Fruit fly (Drosophila melanogaster) whole organism, pupa: ENCODE results near the gene CG31122.

Experiments
- CG10348 ChIP-seq: fragments of 200-800 bp; sonication (Bioruptor generic); IDR thresholded peaks from 2 replicates; pipeline ENCODE4 v1.3.6; 2022; ENCODE audit warnings: missing biosample characterization, missing genetic modification characterization
- CG12605 ChIP-seq: fragments of 200-800 bp; sonication (Bioruptor generic); IDR thresholded peaks from 2 replicates; pipeline ENCODE4 v1.3.6; 2022; ENCODE audit warnings: missing biosample characterization, missing genetic modification characterization
- CG13204 ChIP-seq: fragments of 200-800 bp; sonication (Bioruptor generic); optimal IDR thresholded peaks from 2 replicates; lab custom pipeline; 2018; ENCODE audit warnings: missing biosample characterization, mild to moderate bottlenecking, missing genetic modification characterization, moderate library complexity
- CG14655 ChIP-seq: fragments of 200-800 bp; sonication (Bioruptor generic); optimal IDR thresholded peaks from 3 replicates; lab custom pipeline; 2017; ENCODE audit warnings: mild to moderate bottlenecking, missing biosample characterization, missing genetic modification reagents, missing genetic modification characterization
- CG15710 ChIP-seq: fragments of 200-800 bp; sonication (Bioruptor generic); optimal IDR thresholded peaks from 2 replicates; lab custom pipeline; 2018; ENCODE audit warnings: missing biosample characterization, mild to moderate bottlenecking, missing genetic modification characterization, moderate library complexity
- CG17806 ChIP-seq: fragments of 200-800 bp; sonication (Bioruptor generic); optimal IDR thresholded peaks from 2 replicates; lab custom pipeline; 2018; ENCODE audit warnings: missing biosample characterization, mild to moderate bottlenecking, missing genetic modification characterization, moderate library complexity
- CG32121 ChIP-seq: fragments of 200-800 bp; sonication (Bioruptor generic); IDR thresholded peaks from 2 replicates; pipeline ENCODE4 v1.3.6; 2022; ENCODE audit warnings: missing biosample characterization, missing genetic modification characterization
- CG34367 ChIP-seq: fragments of 200-800 bp; sonication (Bioruptor generic); optimal IDR thresholded peaks from 2 replicates; lab custom pipeline; 2018; ENCODE audit warnings: missing biosample characterization, mild to moderate bottlenecking, missing genetic modification characterization
- CG4496 ChIP-seq: fragments of 200-800 bp; sonication (Bioruptor generic); IDR thresholded peaks from 3 replicates; pipeline ENCODE4 v1.3.6; 2022; ENCODE audit warnings: missing biosample characterization, missing genetic modification characterization
- CG8159 ChIP-seq: fragments of 200-800 bp; sonication (Bioruptor generic); optimal IDR thresholded peaks from 3 replicates; lab custom pipeline; 2018; ENCODE audit warnings: missing biosample characterization, mild to moderate bottlenecking, missing genetic modification characterization, moderate library complexity
- CG8301 ChIP-seq: fragments of 200-800 bp; sonication (Bioruptor generic); optimal IDR thresholded peaks from 2 replicates; lab custom pipeline; 2018; ENCODE audit warnings: missing biosample characterization, mild to moderate bottlenecking, missing genetic modification characterization
- CG9948 ChIP-seq: fragments of 200-800 bp; sonication (Bioruptor generic); optimal IDR thresholded peaks from 2 replicates; lab custom pipeline; 2018; ENCODE audit warnings: missing biosample characterization, mild to moderate bottlenecking, missing genetic modification characterization, moderate library complexity
- D1 ChIP-seq: fragments of 200-800 bp; sonication (Bioruptor generic); optimal IDR thresholded peaks from 2 replicates; lab custom pipeline; 2018; ENCODE audit warnings: missing biosample characterization, mild to moderate bottlenecking, missing genetic modification characterization, moderate library complexity
- EcR ChIP-seq: fragments of 200-800 bp; sonication (Bioruptor generic); optimal IDR thresholded peaks from 3 replicates; lab custom pipeline; 2019; ENCODE audit warnings: missing biosample characterization, missing genetic modification characterization, mild to moderate bottlenecking, moderate library complexity, missing genetic modification reagents
- Ets98B ChIP-seq: fragments of 200-800 bp; sonication (Bioruptor generic); IDR thresholded peaks from 2 replicates; pipeline ENCODE4 v1.3.6; 2022; ENCODE audit warnings: missing biosample characterization, missing genetic modification characterization
- Pif1A ChIP-seq: fragments of 200-800 bp; sonication (Bioruptor generic); optimal IDR thresholded peaks from 3 replicates; lab custom pipeline; 2016; ENCODE audit warnings: missing biosample characterization, missing genetic modification characterization
- Pif1B ChIP-seq: fragments of 200-800 bp; sonication (Bioruptor generic); optimal IDR thresholded peaks from 3 replicates; lab custom pipeline; 2016; ENCODE audit warnings: missing biosample characterization, missing genetic modification characterization
- Snoo ChIP-seq: fragments of 200-800 bp; sonication (Bioruptor generic); optimal IDR thresholded peaks from 3 replicates; lab custom pipeline; 2017; ENCODE audit warnings: missing biosample characterization, mild to moderate bottlenecking, missing genetic modification characterization, inconsistent platforms
- fd96Ca ChIP-seq: fragments of 200-800 bp; sonication (Bioruptor generic); IDR thresholded peaks from 3 replicates; pipeline ENCODE4 v1.3.6; 2022; ENCODE audit warnings: missing biosample characterization, missing genetic modification characterization
- rn ChIP-seq: fragments of 200-800 bp; sonication (Bioruptor generic); IDR thresholded peaks from 2 replicates; pipeline ENCODE4 v1.3.6; 2022; ENCODE audit warnings: missing biosample characterization, missing genetic modification characterization

The CG31122 gene

DNA sequence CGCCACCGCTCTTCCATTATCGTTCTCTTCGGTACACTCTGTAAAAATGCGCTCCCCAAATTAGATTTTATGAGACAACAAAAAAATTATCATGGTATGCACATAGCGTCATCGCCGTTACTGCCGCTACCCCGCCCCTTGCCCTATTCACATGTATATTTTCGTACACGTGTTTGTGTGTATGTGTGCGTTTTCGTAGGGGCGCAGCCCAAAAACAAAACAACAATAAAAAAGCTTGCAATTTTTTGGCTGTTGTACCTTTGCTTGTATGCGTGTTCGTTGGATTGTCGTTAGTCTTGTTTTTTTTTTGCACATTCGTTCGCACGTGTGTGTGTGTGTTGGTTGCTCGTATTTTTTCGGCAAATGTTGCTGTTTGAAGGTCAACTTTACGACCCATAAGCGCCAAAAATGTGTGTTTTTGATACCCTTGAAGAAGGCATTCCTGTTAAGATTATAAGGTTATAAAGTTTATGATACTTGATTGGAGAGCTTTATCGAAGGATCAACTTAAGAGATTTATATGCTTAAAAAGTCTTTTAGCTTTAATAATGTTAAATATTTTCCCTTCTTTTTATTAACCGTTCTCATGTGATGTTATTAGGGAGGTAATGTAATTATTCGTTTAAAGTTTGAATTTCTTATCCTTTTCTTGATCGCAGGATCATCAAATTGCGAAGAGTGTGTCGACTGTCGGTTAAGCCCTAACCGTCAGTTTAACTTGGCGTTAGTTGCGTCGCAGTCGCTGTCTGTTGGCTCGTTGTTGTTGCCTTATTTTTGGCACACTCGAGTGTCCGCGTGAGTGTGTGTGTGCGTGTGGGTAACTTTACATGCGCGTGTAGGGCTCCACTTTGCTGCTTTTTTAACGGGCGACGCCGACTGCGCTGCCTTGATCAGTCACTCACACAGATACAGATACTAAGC, 35.6 kb upstream of the CG31122 start:
- TF ChIP-seq fd96Ca (GFP tag; lab: Robert Waterston, UW) (peak; percentile 56; the same call in 1 of the 3 replicates), D1 (tag; lab: Kevin White, UChicago) (no peak), Snoo (tag; lab: Kevin White, UChicago) (peak; percentile 81), CG9948 (tag; lab: Kevin White, UChicago) (no peak), rn (GFP tag; lab: Robert Waterston, UW) (0 out of 2 replicates have a peak, but pooled peaks have one; percentile 11), CG13204 (GFP tag; lab: Kevin White, UChicago) (no peak), Pif1B (no peak), EcR (GFP tag; lab: Kevin White, UChicago) (no peak), CG32121 (peak; percentile 38), CG14655 (GFP tag; lab: Kevin White, UChicago) (peak; percentile 51), CG8301 (tag; lab: Kevin White, UChicago) (peak; percentile 51), Ets98B (GFP tag; lab: Robert Waterston, UW) (peak; percentile 12), CG34367 (tag; lab: Kevin White, UChicago) (no peak), CG4496 (GFP tag; lab: Robert Waterston, UW) (peak; percentile 68), CG10348 (GFP tag; lab: Robert Waterston, UW) (peak; percentile 70; the same call in 1 of the 2 replicates), CG12605 (no peak), CG17806 (no peak), CG15710 (tag; lab: Kevin White, UChicago) (no peak), Pif1A (GFP tag; lab: Kevin White, UChicago) (peak; percentile 29), CG8159 (tag; lab: Kevin White, UChicago) (no peak)

DNA sequence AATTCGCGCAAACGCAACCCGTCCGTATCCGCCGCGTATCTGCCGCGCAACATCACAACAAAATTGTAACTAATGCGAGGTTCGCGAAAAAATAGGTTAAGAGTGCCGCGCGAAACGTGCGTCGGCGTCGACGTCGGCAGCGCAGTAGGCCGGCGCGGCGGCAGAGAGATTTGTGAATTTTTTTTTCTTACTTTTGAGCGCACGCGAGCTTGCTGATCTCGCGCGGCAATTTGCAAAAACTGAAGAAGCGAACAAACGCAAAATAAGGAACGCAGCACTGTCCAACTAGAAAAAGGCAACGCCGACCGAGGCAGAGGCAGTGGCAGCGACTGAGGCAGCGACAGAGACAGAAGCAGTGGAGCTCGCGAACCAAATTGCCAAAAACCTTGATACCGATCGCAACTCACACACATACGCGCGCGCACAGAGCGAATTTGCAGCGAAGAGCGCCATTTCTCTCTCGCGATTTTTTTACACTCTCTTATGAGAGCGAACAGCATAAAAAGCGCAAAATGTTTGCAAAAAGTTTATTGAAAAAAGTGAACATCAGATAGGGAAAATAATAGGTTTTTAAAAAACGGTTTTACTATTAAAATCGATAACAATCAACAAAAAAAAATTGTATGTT, 34.6 kb upstream of the CG31122 start:
- TF ChIP-seq D1 (tag; lab: Kevin White, UChicago) (no peak), CG14655 (GFP tag; lab: Kevin White, UChicago) (no peak), CG4496 (GFP tag; lab: Robert Waterston, UW) (0 out of 3 replicates have a peak, but pooled peaks have one; percentile 30), fd96Ca (GFP tag; lab: Robert Waterston, UW) (0 out of 3 replicates have a peak, but pooled peaks have one; percentile 19), CG32121 (peak; percentile 60; the same call in 1 of the 2 replicates), CG8301 (tag; lab: Kevin White, UChicago) (no peak)
- TF ChIP-seq, all 21 proteins: peak for 3

DNA sequence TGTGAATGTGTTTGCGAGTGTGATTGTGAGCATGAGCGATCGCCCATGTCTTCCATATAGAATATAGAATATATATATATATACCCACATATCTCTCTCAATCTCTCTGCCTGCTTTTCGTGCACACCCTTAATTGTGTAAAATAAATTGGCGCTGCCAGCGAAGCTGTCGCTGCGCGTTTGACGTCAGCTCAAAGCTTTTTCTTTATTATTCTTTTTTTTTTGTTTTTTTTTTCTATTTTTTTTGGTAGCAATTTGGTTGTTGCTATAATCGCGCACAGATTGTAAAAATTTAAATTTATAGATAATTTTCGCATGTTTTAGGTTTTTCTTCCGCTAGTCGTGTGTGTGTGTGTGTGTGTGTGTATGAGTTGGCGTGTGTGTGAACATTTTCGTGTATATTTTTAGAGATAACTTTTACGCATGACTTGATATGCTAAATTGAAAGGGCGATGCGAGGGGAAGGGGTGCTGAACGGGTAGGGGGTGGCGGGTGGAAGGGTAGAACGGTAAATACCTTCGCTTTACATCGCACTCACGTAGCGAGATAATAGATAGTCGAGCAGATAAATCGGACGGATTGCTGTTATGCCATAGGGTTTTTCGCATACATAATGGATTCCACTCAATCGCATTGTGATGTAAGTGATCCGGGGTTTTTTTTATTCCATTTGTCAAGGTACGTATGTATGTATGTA, 32.6 kb upstream of the CG31122 start:
- TF ChIP-seq Pif1B = no peak

DNA sequence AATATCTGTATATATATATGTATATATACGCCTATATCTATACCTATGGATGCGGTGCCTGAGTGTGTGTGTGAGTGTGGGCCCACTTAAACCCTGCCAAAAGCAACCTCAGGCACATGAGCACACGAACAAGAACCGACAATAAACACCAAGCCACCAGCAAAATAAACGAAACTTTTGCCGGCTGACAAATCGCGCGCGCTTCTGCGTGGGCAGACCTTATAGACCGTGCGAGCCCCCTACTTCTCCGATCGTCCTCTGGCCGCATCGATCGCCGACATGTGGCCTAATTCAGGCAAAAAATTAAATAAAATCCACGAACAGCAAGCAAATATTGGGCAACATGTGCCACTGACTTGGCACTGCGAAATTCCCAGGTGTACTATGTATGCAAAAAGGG, 30.6 kb upstream of the CG31122 start:
- no peak for TF ChIP-seq CG14655 (GFP tag; lab: Kevin White, UChicago)
- no peak for TF ChIP-seq D1 (tag; lab: Kevin White, UChicago)
- TF ChIP-seq fd96Ca (GFP tag; lab: Robert Waterston, UW) = 0 out of 3 replicates have a peak, but pooled peaks have one; percentile 3
- no peak for TF ChIP-seq CG8159 (tag; lab: Kevin White, UChicago)

DNA sequence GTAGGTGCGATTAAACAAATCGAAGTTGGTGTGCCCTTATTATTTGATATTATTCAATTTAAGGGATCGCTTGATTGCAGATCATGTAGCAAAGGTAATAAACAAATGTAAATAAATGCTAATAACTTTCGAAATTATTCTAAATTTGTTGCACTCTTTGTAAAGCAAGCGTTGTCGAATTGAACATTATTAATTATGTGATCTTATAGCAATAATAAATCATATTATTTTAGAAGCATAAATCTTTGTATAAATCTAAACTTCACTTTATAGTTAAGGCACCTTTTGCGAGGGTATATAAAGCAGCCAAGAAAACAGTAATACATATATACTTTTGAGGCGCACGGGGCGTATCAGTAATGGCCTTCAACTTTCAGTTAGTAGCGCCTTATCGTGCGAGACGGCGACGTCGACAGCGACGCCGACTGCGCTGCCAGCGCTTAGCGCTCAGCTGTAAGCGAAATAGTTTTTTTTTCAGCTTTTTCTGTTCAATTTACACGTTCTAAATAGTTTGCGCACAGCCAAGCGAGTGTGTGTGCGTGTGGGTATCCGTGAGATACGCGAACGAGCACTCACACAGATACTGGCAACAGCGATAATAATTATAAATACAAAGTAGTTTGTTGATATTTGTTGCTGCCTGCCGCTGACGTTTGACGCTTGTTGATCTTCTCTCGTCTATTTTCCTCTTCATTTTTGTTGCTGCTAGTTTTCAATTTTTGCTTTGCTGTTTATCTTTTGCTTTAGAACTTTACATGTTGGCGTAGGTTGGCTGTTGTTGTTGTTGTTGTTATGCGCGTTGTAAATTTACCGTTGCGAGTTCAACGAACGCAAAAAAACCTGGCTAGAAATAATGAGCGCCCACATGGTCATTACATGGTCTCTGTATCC, 26.4 kb upstream of the CG31122 start:
- TF ChIP-seq Pif1B = no peak
- peak; percentile 48 for TF ChIP-seq CG9948 (tag; lab: Kevin White, UChicago)
- TF ChIP-seq CG14655 (GFP tag; lab: Kevin White, UChicago) = peak; percentile 58
- peak; percentile 27 for TF ChIP-seq CG34367 (tag; lab: Kevin White, UChicago)
- TF ChIP-seq EcR (GFP tag; lab: Kevin White, UChicago) = peak; percentile 54
- no peak for TF ChIP-seq Snoo (tag; lab: Kevin White, UChicago)
- no peak for TF ChIP-seq CG12605
- TF ChIP-seq Ets98B (GFP tag; lab: Robert Waterston, UW) = peak; percentile 31; the same call in 1 of the 2 replicates
- peak; percentile 52; the same call in 1 of the 2 replicates for TF ChIP-seq CG32121
- peak; percentile 54 for TF ChIP-seq CG15710 (tag; lab: Kevin White, UChicago)
- TF ChIP-seq CG8159 (tag; lab: Kevin White, UChicago) = peak; percentile 71
- no peak for TF ChIP-seq rn (GFP tag; lab: Robert Waterston, UW)
- no peak for TF ChIP-seq D1 (tag; lab: Kevin White, UChicago)
- no peak for TF ChIP-seq fd96Ca (GFP tag; lab: Robert Waterston, UW)
- TF ChIP-seq CG10348 (GFP tag; lab: Robert Waterston, UW) = no peak
- peak; percentile 35 for TF ChIP-seq CG8301 (tag; lab: Kevin White, UChicago)
- TF ChIP-seq Pif1A (GFP tag; lab: Kevin White, UChicago) = peak; percentile 2
- TF ChIP-seq, all 21 proteins: peak for 10
